Worm (Caenorhabditis elegans): ENCODE data around the gene gst-14.

The gst-14 gene

DNA sequence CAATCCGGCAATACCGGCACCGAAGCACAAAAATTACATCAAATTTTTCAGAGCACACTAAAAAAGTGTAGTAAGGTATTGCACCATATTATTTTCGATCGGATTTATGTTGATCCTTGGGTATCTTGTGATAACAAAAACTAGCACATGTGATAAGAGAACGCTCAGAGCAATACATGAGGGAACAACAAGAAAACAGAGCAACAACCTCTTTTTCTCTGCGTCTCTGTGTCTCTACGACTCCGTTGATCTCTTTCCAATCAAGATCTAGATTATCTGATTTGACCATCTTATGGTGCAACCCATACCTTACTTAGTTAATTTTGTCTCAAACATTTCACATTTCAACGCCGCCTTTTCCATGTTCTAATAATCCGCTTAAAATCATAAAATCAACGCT lies 16.3 kb upstream of the gst-14 start, which contains the start of gene tag-10:
Gene tag-10, plus strand, starts transcription at position 347 of the 400 bp plus-strand sequence.
- TF ChIP-seq K11D2.4 (GFP tag; IDR thresholded peaks at IDR 0.05) (no peak), F33H1.4 (GFP tag; IDR thresholded peaks at IDR 0.05) (no peak), nfya-1 (tag; optimal IDR thresholded peaks at IDR 0.05; ENCODE audit: borderline replicate concordance, insufficient read depth) (no peak), him-1 (tag; optimal IDR thresholded peaks at IDR 0.05) (no peak), F55B11.4 (tag; optimal IDR thresholded peaks at IDR 0.05; ENCODE audit: borderline replicate concordance, insufficient read depth) (no peak), ccch-3 (GFP tag; optimal IDR thresholded peaks at IDR 0.05) (no peak), cebp-1 (GFP tag; IDR thresholded peaks at IDR 0.05) (no peak), cebp-1 (tag; optimal IDR thresholded peaks at IDR 0.05) (no peak), F49E8.2 (tag; optimal IDR thresholded peaks at IDR 0.05; ENCODE audit: insufficient read depth) (no peak), bed-1 (GFP tag; IDR thresholded peaks at IDR 0.05) (no peak)

DNA sequence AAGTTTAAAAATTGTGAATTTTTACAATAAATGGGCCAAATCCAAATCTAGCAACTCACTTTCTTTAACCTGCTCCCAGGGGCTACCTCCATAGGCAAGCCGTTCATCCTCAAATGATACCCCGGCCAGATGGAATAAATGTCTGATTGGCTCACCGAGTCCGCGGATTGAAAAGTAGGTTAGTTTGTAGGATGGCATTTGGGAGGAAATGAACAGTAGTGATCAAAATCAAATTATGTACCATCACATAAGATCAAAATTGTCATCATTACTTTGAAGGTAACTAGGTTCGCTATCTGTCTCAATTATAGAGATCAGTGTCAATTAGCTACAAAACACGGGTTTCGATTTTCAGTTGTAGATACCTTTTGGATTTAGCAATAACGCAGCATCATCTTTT lies 14.8 kb upstream of the gst-14 start, which contains the start of the genes gst-17 and gst-18:
Gene gst-17, minus strand, starts transcription at position 101 of the 400 bp plus-strand sequence.
Gene gst-18, minus strand, starts transcription at position 198 of the 400 bp plus-strand sequence.
- TF ChIP-seq B0035.1 (tag; optimal IDR thresholded peaks at IDR 0.05): no peak
- no peak for TF ChIP-seq B0019.2 (GFP tag; conservative IDR thresholded peaks at IDR 0.05)
- no peak for TF ChIP-seq hmg-1.2 (GFP tag; IDR thresholded peaks at IDR 0.05)

DNA sequence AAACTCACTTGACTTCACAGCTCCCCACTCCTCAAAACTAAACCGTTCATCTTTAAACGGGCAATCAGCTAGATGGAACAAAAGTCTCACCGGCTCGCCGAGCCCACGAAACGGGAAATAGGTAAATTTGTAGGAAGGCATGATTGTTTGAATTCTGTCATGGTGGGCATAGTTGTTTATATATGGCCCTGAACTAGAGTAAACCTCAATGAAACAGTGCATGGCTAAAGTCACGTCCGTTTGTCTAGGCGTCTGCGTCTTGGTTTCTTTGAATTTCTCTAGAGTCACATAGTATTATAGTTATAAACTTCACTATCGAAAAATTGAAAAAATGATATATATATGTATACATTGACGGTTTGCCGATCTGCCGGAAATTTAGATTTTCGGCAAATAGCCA lies 11.1 kb upstream of the gst-14 start, which contains the start of gene gst-19:
Gene gst-19, minus strand, starts transcription at position 145 of the 400 bp plus-strand sequence.
- TF ChIP-seq madf-10 (tag; optimal IDR thresholded peaks at IDR 0.05) (no peak), F55B11.4 (tag; optimal IDR thresholded peaks at IDR 0.05; ENCODE audit: borderline replicate concordance, insufficient read depth) (no peak), C17E4.6 (GFP tag; IDR thresholded peaks at IDR 0.05) (no peak), efl-1 (GFP tag; optimal IDR thresholded peaks at IDR 0.05) (no peak), T26A5.8 (tag; optimal IDR thresholded peaks at IDR 0.05) (no peak), F37B4.10 (GFP tag; IDR thresholded peaks at IDR 0.05) (no peak), sea-2 (GFP tag; IDR thresholded peaks at IDR 0.05) (no peak), mcd-1 (GFP tag; IDR thresholded peaks at IDR 0.05) (no peak), ZK185.1 (tag; optimal IDR thresholded peaks at IDR 0.05; ENCODE audit: poor library complexity, severe bottlenecking) (no peak), lsl-1 (GFP tag; optimal IDR thresholded peaks at IDR 0.05) (no peak), ccch-3 (GFP tag; optimal IDR thresholded peaks at IDR 0.05) (no peak), dpff-1 (tag; optimal IDR thresholded peaks at IDR 0.05) (no peak), ztf-26 (tag; optimal IDR thresholded peaks at IDR 0.05) (no peak), nhr-90 (tag; optimal IDR thresholded peaks at IDR 0.05) (no peak), sptf-2 (GFP tag; optimal IDR thresholded peaks at IDR 0.05) (no peak), ztf-3 (GFP tag; optimal IDR thresholded peaks at IDR 0.05) (no peak), F33H1.4 (GFP tag; IDR thresholded peaks at IDR 0.05) (no peak), Y53G8AR.9 (GFP tag; conservative IDR thresholded peaks at IDR 0.05) (no peak)

DNA sequence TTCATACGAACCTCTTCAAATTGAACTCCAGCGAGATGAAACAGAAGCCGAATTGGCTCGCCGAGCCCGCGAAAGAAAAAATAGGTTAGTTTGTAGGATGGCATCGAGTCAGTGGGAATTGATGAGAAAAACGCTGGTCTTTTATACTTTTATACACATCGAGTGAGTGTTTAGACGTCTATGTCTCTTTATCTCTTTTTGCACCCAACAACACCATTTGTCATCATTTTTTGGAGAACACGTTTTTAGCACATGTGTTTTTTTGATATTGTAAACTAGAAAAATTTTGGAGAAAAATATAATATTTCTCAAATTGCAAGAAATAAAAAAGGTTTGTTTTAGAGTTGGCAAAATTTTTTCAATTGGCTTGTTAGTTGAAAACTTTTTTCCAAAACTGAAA lies 8.4 kb upstream of the gst-14 start, which contains the start of gene gst-16:
Gene gst-16, minus strand, starts transcription at position 111 of the 400 bp plus-strand sequence.
- no peak for TF ChIP-seq F57C9.4 (tag; optimal IDR thresholded peaks at IDR 0.05)
- TF ChIP-seq lin-40 (tag; optimal IDR thresholded peaks at IDR 0.05): no peak
- TF ChIP-seq Y95B8A.8 (GFP tag; IDR thresholded peaks at IDR 0.05): no peak
- no peak for TF ChIP-seq tbp1 (GFP tag; optimal IDR thresholded peaks at IDR 0.05)
- TF ChIP-seq cebp-1 (GFP tag; IDR thresholded peaks at IDR 0.05): no peak
- TF ChIP-seq cebp-1 (tag; optimal IDR thresholded peaks at IDR 0.05): no peak

DNA sequence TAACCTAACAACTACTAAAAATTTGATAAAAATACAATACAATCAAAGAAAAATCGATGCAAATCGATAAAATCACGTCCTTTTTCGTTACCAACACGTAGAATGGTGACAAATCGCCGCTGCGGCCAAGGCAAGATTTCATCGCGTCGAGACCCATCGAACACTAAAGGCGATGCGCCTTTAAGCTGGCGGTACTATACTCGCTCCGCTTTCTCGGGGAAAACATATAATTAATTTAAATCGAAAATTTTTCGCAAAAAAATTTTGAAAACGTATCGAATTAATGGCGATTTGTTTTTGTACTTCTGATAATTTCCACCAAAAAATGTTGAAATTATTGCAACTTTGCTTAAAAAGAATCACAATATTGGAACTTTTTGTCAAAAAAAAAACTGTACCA lies 6.3 kb upstream of the gst-14 start:
- peak; percentile 67 for TF ChIP-seq madf-6 (GFP tag; IDR thresholded peaks at IDR 0.05)
- TF ChIP-seq F33H1.4 (GFP tag; IDR thresholded peaks at IDR 0.05): peak; percentile 71
- 0 out of 2 replicates have a peak, but pooled peaks have one; percentile 13 for TF ChIP-seq madf-8 (GFP tag; conservative IDR thresholded peaks at IDR 0.05)

All from whole organism, young adult.